Worm (Caenorhabditis elegans): ENCODE results near the gene clec-67.

DNA sequence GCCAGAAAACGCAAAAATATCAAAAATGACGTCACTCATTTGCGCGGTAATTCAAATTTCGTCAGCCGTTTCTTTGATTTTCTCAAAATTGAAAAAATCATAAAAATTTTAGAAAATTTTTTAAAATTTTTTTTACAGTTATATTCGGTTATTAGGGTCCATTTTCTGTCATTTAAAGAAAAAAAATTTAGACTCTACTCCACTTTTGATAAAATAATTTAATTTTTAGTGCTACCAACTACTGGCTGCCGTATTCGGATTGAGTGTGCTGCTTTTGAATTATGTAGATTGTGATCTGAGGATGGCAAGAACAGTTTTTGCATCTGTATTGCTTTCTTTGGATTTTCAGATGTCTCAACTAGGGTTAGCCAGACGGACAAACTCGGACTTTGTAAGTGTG, 40.6 kb downstream of the clec-67 start, which contains the start of gene Y46C8AM.1:
- no peak for TF ChIP-seq unc-62 (GFP tag; optimal IDR thresholded peaks at IDR 0.05)
- no peak for TF ChIP-seq F23B12.7 (tag; optimal IDR thresholded peaks at IDR 0.05; ENCODE audit: insufficient read depth)
- TF ChIP-seq xnd-1 (tag; optimal IDR thresholded peaks at IDR 0.05), result no peak
- TF ChIP-seq atf-7 (tag; optimal IDR thresholded peaks at IDR 0.05), result no peak
- TF ChIP-seq ama-1 (optimal IDR thresholded peaks at IDR 0.05), result no peak
- TF ChIP-seq ama-1 (GFP tag; optimal IDR thresholded peaks at IDR 0.05), result no peak
- no peak for TF ChIP-seq nfya-1 (tag; optimal IDR thresholded peaks at IDR 0.05; ENCODE audit: borderline replicate concordance, insufficient read depth)
- TF ChIP-seq somi-1 (GFP tag; optimal IDR thresholded peaks at IDR 0.05), result no peak
- TF ChIP-seq repo-1 (tag; optimal IDR thresholded peaks at IDR 0.05), result no peak
- TF ChIP-seq ekl-4 (GFP tag; IDR thresholded peaks at IDR 0.05), result no peak
